Worm (Caenorhabditis elegans) whole organism, L3 larva: ENCODE results near the gene C05G5.7.

ENCODE experiments used
- R02D3.7 ChIP-seq: fragments of 150-350 bp; optimal IDR thresholded peaks from 2 replicates; lab custom pipeline; 2014; ENCODE audit warnings: missing biosample characterization, missing genetic modification characterization
- ZK546.5 ChIP-seq: sonication (generic microtip); optimal IDR thresholded peaks from 2 replicates; lab custom pipeline; 2017; ENCODE audit warnings: missing biosample characterization, missing genetic modification characterization
- aly-2 ChIP-seq: fragments of 150-350 bp; optimal IDR thresholded peaks from 2 replicates; lab custom pipeline; 2014; ENCODE audit warnings: missing biosample characterization, missing genetic modification characterization
- ceh-16 ChIP-seq: sonication (generic microtip); optimal IDR thresholded peaks from 2 replicates; lab custom pipeline; 2017; ENCODE audit warnings: missing biosample characterization, missing genetic modification characterization
- ceh-28 ChIP-seq: fragments of 150-350 bp; optimal IDR thresholded peaks from 2 replicates; lab custom pipeline; 2014; ENCODE audit warnings: missing biosample characterization, missing genetic modification reagents, missing genetic modification characterization
- ceh-9 ChIP-seq: sonication (generic microtip); optimal IDR thresholded peaks from 2 replicates; lab custom pipeline; 2018; ENCODE audit warnings: missing biosample characterization, missing genetic modification characterization
- egl-27 ChIP-seq: sonication (generic microtip); optimal IDR thresholded peaks from 4 replicates; lab custom pipeline; 2017; ENCODE audit warnings: missing biosample characterization, missing genetic modification reagents, missing genetic modification characterization
- elt-1 ChIP-seq: fragments of 150-350 bp; optimal IDR thresholded peaks from 2 replicates; lab custom pipeline; 2014; ENCODE audit warnings: missing biosample characterization, missing genetic modification characterization
- elt-2 ChIP-seq: sonication (generic microtip); optimal IDR thresholded peaks from 2 replicates; lab custom pipeline; 2016; ENCODE audit warnings: missing genetic modification reagents, mild to moderate bottlenecking, missing genetic modification characterization, missing compliant biosample characterization
- elt-3 ChIP-seq, 3 experiments: fragments of 150-350 bp in 1 of 3; sonication (generic microtip) in 2 of 3; optimal IDR thresholded peaks; 2 replicates in 2 of 3; 4 replicates in 1 of 3; lab custom pipeline; 2014 to 2017; ENCODE audit warnings: missing biosample characterization in 3 of 3, missing genetic modification characterization in 3 of 3
- eor-1 ChIP-seq, 2 experiments: fragments of 150-350 bp; optimal IDR thresholded peaks; 2 replicates each; lab custom pipeline; 2014 to 2018; ENCODE audit warnings: missing biosample characterization in 2 of 2, missing genetic modification characterization in 2 of 2
- fkh-2 ChIP-seq: fragments of 150-350 bp; optimal IDR thresholded peaks from 2 replicates; lab custom pipeline; 2014; ENCODE audit warnings: missing biosample characterization, missing genetic modification reagents, missing genetic modification characterization
- fos-1 ChIP-seq: fragments of 150-350 bp; optimal IDR thresholded peaks from 2 replicates; lab custom pipeline; 2014; ENCODE audit warnings: missing biosample characterization, missing genetic modification characterization
- jun-1 ChIP-seq: fragments of 150-350 bp; optimal IDR thresholded peaks from 2 replicates; lab custom pipeline; 2014; ENCODE audit warnings: missing biosample characterization, missing genetic modification reagents, missing genetic modification characterization
- lin-15B ChIP-seq: fragments of 150-350 bp; optimal IDR thresholded peaks from 2 replicates; lab custom pipeline; 2014; ENCODE audit warnings: missing biosample characterization, missing genetic modification characterization
- lin-39 ChIP-seq: fragments of 150-350 bp; optimal IDR thresholded peaks from 2 replicates; lab custom pipeline; 2018; ENCODE audit warnings: missing biosample characterization, missing genetic modification reagents, missing genetic modification characterization
- mdl-1 ChIP-seq: fragments of 150-350 bp; optimal IDR thresholded peaks from 2 replicates; lab custom pipeline; 2014; ENCODE audit warnings: missing biosample characterization, missing genetic modification characterization
- mml-1 ChIP-seq: fragments of 150-350 bp; sonication (generic microtip); optimal IDR thresholded peaks from 3 replicates; lab custom pipeline; 2014; ENCODE audit warnings: missing biosample characterization, missing genetic modification characterization
- nfya-1 ChIP-seq: sonication (generic microtip); optimal IDR thresholded peaks from 2 replicates; lab custom pipeline; 2017; ENCODE audit warnings: missing genetic modification characterization, mild to moderate bottlenecking, missing compliant biosample characterization, antibody characterized with exemption, moderate library complexity; ENCODE audit not compliant: insufficient read depth
- nhr-11 ChIP-seq: fragments of 150-350 bp; optimal IDR thresholded peaks from 2 replicates; lab custom pipeline; 2014; ENCODE audit warnings: missing biosample characterization, missing genetic modification characterization
- nhr-12 ChIP-seq: fragments of 150-350 bp; optimal IDR thresholded peaks from 2 replicates; lab custom pipeline; 2014; ENCODE audit warnings: missing biosample characterization, missing genetic modification characterization
- nhr-23 ChIP-seq: fragments of 150-350 bp; optimal IDR thresholded peaks from 2 replicates; lab custom pipeline; 2014; ENCODE audit warnings: missing biosample characterization, missing genetic modification reagents, missing genetic modification characterization
- nhr-25 ChIP-seq: sonication (generic microtip); optimal IDR thresholded peaks from 2 replicates; lab custom pipeline; 2017; ENCODE audit warnings: missing biosample characterization, missing genetic modification characterization
- nhr-28 ChIP-seq: fragments of 150-350 bp; optimal IDR thresholded peaks from 2 replicates; lab custom pipeline; 2014; ENCODE audit warnings: missing biosample characterization, missing genetic modification characterization
- nhr-43 ChIP-seq: sonication (generic microtip); optimal IDR thresholded peaks from 2 replicates; lab custom pipeline; 2016; ENCODE audit warnings: mild to moderate bottlenecking, missing genetic modification characterization, missing compliant biosample characterization; ENCODE audit not compliant: poor library complexity, severe bottlenecking
- nhr-67 ChIP-seq: fragments of 150-350 bp; optimal IDR thresholded peaks from 2 replicates; lab custom pipeline; 2014; ENCODE audit warnings: missing biosample characterization, missing genetic modification characterization
- nhr-76 ChIP-seq: fragments of 150-350 bp; sonication (generic microtip); optimal IDR thresholded peaks from 5 replicates; lab custom pipeline; 2014; ENCODE audit warnings: missing biosample characterization, missing genetic modification characterization
- nhr-77 ChIP-seq: fragments of 150-350 bp; optimal IDR thresholded peaks from 2 replicates; lab custom pipeline; 2014; ENCODE audit warnings: missing biosample characterization, missing genetic modification characterization
- pha-4 ChIP-seq: fragments of 150-350 bp; optimal IDR thresholded peaks from 2 replicates; lab custom pipeline; 2014; ENCODE audit warnings: missing biosample characterization, missing genetic modification reagents, missing genetic modification characterization
- pqm-1 ChIP-seq: fragments of 150-350 bp; optimal IDR thresholded peaks from 2 replicates; lab custom pipeline; 2017; ENCODE audit warnings: missing biosample characterization, missing genetic modification characterization, inconsistent platforms
- sea-2 ChIP-seq: fragments of 150-350 bp; sonication (generic microtip); optimal IDR thresholded peaks from 4 replicates; lab custom pipeline; 2014; ENCODE audit warnings: missing biosample characterization, missing genetic modification reagents, missing genetic modification characterization
- skn-1 ChIP-seq: fragments of 150-350 bp; optimal IDR thresholded peaks from 2 replicates; lab custom pipeline; 2014; ENCODE audit warnings: missing biosample characterization, missing genetic modification characterization
- tbx-2 ChIP-seq: sonication (generic microtip); optimal IDR thresholded peaks from 2 replicates; lab custom pipeline; 2016; ENCODE audit warnings: mild to moderate bottlenecking, missing genetic modification characterization, missing compliant biosample characterization
- unc-39 ChIP-seq: sonication (generic microtip); optimal IDR thresholded peaks from 4 replicates; lab custom pipeline; 2017; ENCODE audit warnings: missing biosample characterization, missing genetic modification characterization
- unc-62 ChIP-seq: fragments of 150-350 bp; sonication (generic microtip); optimal IDR thresholded peaks from 4 replicates; lab custom pipeline; 2014; ENCODE audit warnings: missing biosample characterization, missing genetic modification reagents, missing genetic modification characterization
- zag-1 ChIP-seq: fragments of 150-350 bp; optimal IDR thresholded peaks from 2 replicates; lab custom pipeline; 2014; ENCODE audit warnings: missing biosample characterization, missing genetic modification characterization
- ztf-4 ChIP-seq: fragments of 150-350 bp; optimal IDR thresholded peaks from 2 replicates; lab custom pipeline; 2014; ENCODE audit warnings: missing biosample characterization, missing genetic modification characterization

Gene C05G5.7

DNA sequence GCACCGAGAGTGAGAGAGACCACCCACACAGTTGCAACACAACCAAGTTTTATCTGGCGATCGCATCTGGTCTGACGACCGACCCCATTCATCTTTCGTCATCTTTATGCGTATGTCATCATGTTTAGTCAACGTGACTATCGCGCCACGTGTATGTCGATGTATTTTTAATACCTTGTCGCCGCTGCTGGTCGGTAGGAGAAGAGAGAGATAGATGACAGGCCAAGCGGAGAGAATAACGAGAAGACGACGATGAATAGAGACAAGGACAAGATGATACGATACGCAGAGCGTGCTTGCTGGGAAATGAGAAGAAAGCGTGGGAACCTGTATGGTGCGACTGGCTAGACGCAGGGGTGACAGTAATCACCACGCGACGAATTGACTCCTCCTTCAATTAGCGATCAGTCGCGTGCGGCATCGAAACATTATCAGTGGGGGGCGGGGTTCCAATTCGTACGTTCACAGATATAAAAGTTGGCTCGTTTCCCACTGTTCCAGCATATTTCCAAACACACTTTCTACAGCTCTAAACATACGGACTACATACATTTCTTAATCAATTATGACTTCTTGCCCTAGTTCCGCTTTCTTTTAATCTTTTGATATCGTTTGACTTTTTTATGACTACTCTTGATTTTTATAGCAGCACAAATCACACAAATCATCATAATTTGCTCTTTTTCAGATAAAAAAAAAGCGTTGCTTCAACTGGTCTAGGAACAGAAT lies 46.9 kb upstream of the C05G5.7 start, which contains the start of gene tatn-1 (continued):
- TF ChIP-seq mdl-1 (peak; percentile 93), ztf-4 (no peak), lin-39 (tag; lab: Kevin White, UChicago) (no peak), nhr-12 (tag; lab: Kevin White, UChicago) (no peak), pha-4 (tag; lab: Kevin White, UChicago) (no peak), aly-2 (tag; lab: Kevin White, UChicago) (no peak), tbx-2 (tag; lab: Kevin White, UChicago) (peak; percentile 82), nhr-25 (peak; percentile 98), nhr-11 (tag; lab: Kevin White, UChicago) (no peak), ceh-9 (tag; lab: Kevin White, UChicago) (no peak), skn-1 (peak; percentile 53), jun-1 (tag; lab: Kevin White, UChicago) (peak; percentile 83), lin-15B (no peak), nhr-28 (tag; lab: Kevin White, UChicago) (no peak), nhr-77 (tag; lab: Kevin White, UChicago) (peak; percentile 9)

- TF ChIP-seq nhr-28 (tag; lab: Kevin White, UChicago) (no peak), egl-27 (tag; lab: Kevin White, UChicago) (no peak), fkh-2 (no peak), fos-1 (tag; lab: Kevin White, UChicago) (no peak), sea-2 (GFP tag; lab: Kevin White, UChicago) (no peak), nhr-76 (tag; lab: Kevin White, UChicago) (no peak), mml-1 (tag; lab: Kevin White, UChicago) (no peak), ceh-9 (tag; lab: Kevin White, UChicago) (no peak), ceh-28 (tag; lab: Kevin White, UChicago) (no peak), ztf-4 (no peak), R02D3.7 (tag; lab: Kevin White, UChicago) (no peak), nhr-25 (peak; percentile 41), nhr-77 (tag; lab: Kevin White, UChicago) (no peak), nhr-23 (tag; lab: Kevin White, UChicago) (no peak), zag-1 (tag; lab: Kevin White, UChicago) (no peak), unc-39 (tag; lab: Kevin White, UChicago) (no peak), elt-1 (no peak), pqm-1 (tag; lab: Kevin White, UChicago) (peak; percentile 36), lin-15B (no peak), elt-2 (peak; percentile 72), ceh-16 (no peak), eor-1 (tag; optimal IDR thresholded peaks at IDR 0.05; lab: Kevin White, UChicago) (no peak), nfya-1 (tag; lab: Kevin White, UChicago) (no peak)
These were observed 44.0 kb upstream of the C05G5.7 start for ce11 chrX:14787557-14787932.

DNA sequence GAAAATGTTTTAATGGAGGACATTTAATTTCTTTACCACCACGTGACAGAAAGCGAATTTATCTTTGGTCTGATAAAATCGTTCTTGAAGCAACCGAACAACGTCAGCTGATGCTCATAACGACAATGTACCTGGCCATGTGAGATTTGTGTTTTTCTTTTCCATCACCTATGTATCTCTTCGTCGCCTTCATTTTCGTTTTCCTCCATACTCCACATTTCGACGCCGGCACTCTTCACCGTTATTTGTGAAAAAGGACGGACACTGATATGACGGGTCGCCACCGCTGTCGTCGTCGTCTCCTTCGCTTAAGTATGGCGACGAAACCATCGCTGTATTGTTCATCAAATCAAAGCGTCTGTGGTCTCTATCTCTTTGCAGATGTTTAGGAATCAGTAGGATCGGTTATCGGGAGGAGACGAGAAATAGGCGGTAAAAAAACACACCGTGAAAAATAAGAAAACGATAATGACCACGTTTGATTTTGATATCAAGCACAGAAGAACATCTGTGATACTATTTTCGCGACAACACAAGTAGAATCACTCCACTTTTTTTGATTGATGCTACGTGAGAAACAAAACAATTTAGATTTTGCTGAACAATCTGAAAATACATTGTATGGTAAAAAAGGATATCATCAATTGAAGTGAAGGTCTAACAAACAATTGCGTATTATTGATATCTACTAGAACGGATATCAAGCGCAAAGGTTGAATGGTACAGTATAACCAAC lies 43.4 kb upstream of the C05G5.7 start:
- TF ChIP-seq nhr-67 (tag; lab: Kevin White, UChicago) (no peak), jun-1 (tag; lab: Kevin White, UChicago) (peak; percentile 9), mdl-1 (peak; percentile 49), nhr-25 (peak; percentile 66), unc-62 (GFP tag; lab: Kevin White, UChicago) (no peak), ceh-28 (tag; lab: Kevin White, UChicago) (no peak), nhr-43 (tag; lab: Kevin White, UChicago) (peak; percentile 59), ZK546.5 (tag; lab: Kevin White, UChicago) (no peak), nhr-77 (tag; lab: Kevin White, UChicago) (no peak), elt-3 (tag; optimal IDR thresholded peaks at IDR 0.05; lab: Kevin White, UChicago) (no peak), elt-2 (peak; percentile 58), nfya-1 (tag; lab: Kevin White, UChicago) (peak; percentile 15), nhr-23 (tag; lab: Kevin White, UChicago) (peak; percentile 23)
